Worm (Caenorhabditis elegans) whole organism, L1 larva: ENCODE measurements around the gene puf-11.

ENCODE experiments used
- aly-2 ChIP-seq: fragments of 150-350 bp; optimal IDR thresholded peaks from 2 replicates; lab custom pipeline; 2014; ENCODE audit warnings: missing biosample characterization, missing genetic modification characterization
- ama-1 ChIP-seq: fragments of 150-350 bp; optimal IDR thresholded peaks from 2 replicates; lab custom pipeline; 2014
- blmp-1 ChIP-seq: fragments of 150-350 bp; optimal IDR thresholded peaks from 2 replicates; lab custom pipeline; 2014; ENCODE audit warnings: missing biosample characterization, missing genetic modification characterization
- ceh-82 ChIP-seq, 3 experiments: fragments of 150-350 bp in 1 of 3; sonication (generic microtip) in 2 of 3; optimal IDR thresholded peaks; 2 replicates each; lab custom pipeline; 2014 to 2017; ENCODE audit warnings: missing biosample characterization in 3 of 3, missing genetic modification characterization in 3 of 3
- ceh-88 ChIP-seq: fragments of 200-800 bp; sonication (Bioruptor generic); IDR thresholded peaks from 2 replicates; pipeline ENCODE4 v1.3.6; 2022; ENCODE audit warnings: missing genetic modification characterization, missing compliant biosample characterization
- elt-3 ChIP-seq, 6 experiments: fragments of 150-350 bp in 1 of 6; sonication (generic microtip); optimal IDR thresholded peaks; 2 replicates each; lab custom pipeline; 2017 to 2018; ENCODE audit warnings: missing biosample characterization in 6 of 6, missing genetic modification characterization in 6 of 6, inconsistent platforms in 1 of 6
- fkh-10 ChIP-seq: sonication (generic microtip); optimal IDR thresholded peaks from 2 replicates; lab custom pipeline; 2017; ENCODE audit warnings: missing biosample characterization, missing genetic modification reagents, missing genetic modification characterization
- hpl-2 ChIP-seq: fragments of 150-350 bp; optimal IDR thresholded peaks from 2 replicates; lab custom pipeline; 2014; ENCODE audit warnings: missing biosample characterization, missing genetic modification reagents, missing genetic modification characterization
- nhr-28 ChIP-seq: fragments of 150-350 bp; optimal IDR thresholded peaks from 2 replicates; lab custom pipeline; 2014; ENCODE audit warnings: missing biosample characterization, missing genetic modification characterization
- nhr-77 ChIP-seq: fragments of 150-350 bp; optimal IDR thresholded peaks from 2 replicates; lab custom pipeline; 2014; ENCODE audit warnings: missing biosample characterization, missing genetic modification characterization
- snpc-4 ChIP-seq: fragments of 150-350 bp; optimal IDR thresholded peaks from 2 replicates; lab custom pipeline; 2014; ENCODE audit warnings: missing biosample characterization, missing genetic modification characterization
- unc-130 ChIP-seq: fragments of 150-350 bp; optimal IDR thresholded peaks from 2 replicates; lab custom pipeline; 2017; ENCODE audit warnings: missing biosample characterization, missing genetic modification characterization, inconsistent platforms

DNA sequence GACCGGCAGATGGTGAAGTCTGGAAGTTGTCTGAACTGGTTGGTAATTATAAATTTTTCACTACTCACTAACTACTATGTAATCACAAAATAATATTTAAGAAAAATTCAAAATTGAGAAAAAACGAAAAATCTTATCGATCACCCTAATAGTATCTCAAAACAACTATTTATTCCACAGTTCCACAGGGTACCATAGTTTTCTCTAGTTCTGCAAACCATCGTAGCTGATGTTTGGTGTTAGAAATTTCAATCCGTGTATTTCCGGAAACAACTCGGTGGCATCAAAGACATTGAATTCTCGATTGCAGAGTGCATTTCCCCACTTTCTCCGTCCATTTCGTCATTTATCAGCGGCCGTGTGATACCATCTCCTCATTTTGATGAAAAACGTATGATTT is 20.2 kb downstream of the puf-11 start, which contains the start of gene Y73B6BL.31:
- TF ChIP-seq aly-2 (tag; lab: Kevin White, UChicago) = no peak
- no peak for TF ChIP-seq ceh-82 (tag; optimal IDR thresholded peaks at IDR 0.05; lab: Kevin White, UChicago)
- no peak for TF ChIP-seq fkh-10 (GFP tag; lab: Kevin White, UChicago)
- no peak for TF ChIP-seq elt-3 (tag; optimal IDR thresholded peaks at IDR 0.05; lab: Kevin White, UChicago)
- no peak for TF ChIP-seq unc-130 (tag; lab: Kevin White, UChicago)
- no peak for TF ChIP-seq ceh-88 (GFP tag; lab: Robert Waterston, UW)
- no peak for TF ChIP-seq ama-1 (lab: Kevin White, UChicago)
- no peak for TF ChIP-seq snpc-4 (tag; lab: Kevin White, UChicago)
- TF ChIP-seq nhr-28 (tag; lab: Kevin White, UChicago) = no peak
- no peak for TF ChIP-seq hpl-2
- no peak for TF ChIP-seq blmp-1
- TF ChIP-seq nhr-77 (tag; lab: Kevin White, UChicago) = no peak
